Fruit fly (Drosophila melanogaster) whole organism, embryonic: Measurements from ENCODE around the gene stumps.

Source experiments
- Adf1 ChIP-seq: fragments of 200-800 bp; sonication (Bioruptor generic); IDR thresholded peaks from 2 replicates; pipeline ENCODE4 v1.3.6; 2022; ENCODE audit warnings: missing biosample characterization, missing genetic modification characterization
- Bteb2 ChIP-seq: fragments of 200-800 bp; sonication (Bioruptor generic); optimal IDR thresholded peaks from 2 replicates; lab custom pipeline; 2016; ENCODE audit warnings: missing biosample characterization, missing genetic modification characterization
- CG10321 ChIP-seq: fragments of 200-800 bp; sonication (Bioruptor generic); IDR thresholded peaks from 2 replicates; pipeline ENCODE4 v1.3.6; 2022; ENCODE audit warnings: missing biosample characterization, missing genetic modification characterization
- CG10431 ChIP-seq: fragments of 200-800 bp; sonication (Bioruptor generic); optimal IDR thresholded peaks from 3 replicates; lab custom pipeline; 2018; ENCODE audit warnings: missing biosample characterization, mild to moderate bottlenecking, missing genetic modification characterization
- CG11085 ChIP-seq: fragments of 200-800 bp; sonication (Bioruptor generic); IDR thresholded peaks from 2 replicates; pipeline ENCODE4 v1.3.6; 2022; ENCODE audit warnings: missing biosample characterization, missing genetic modification characterization
- CG12236 ChIP-seq: fragments of 200-800 bp; sonication (Bioruptor generic); optimal IDR thresholded peaks from 2 replicates; lab custom pipeline; 2016; ENCODE audit warnings: missing biosample characterization, missing genetic modification characterization
- CG12659 ChIP-seq: fragments of 200-800 bp; sonication (Bioruptor generic); optimal IDR thresholded peaks from 3 replicates; lab custom pipeline; 2017; ENCODE audit warnings: mild to moderate bottlenecking, missing biosample characterization, missing genetic modification reagents, missing genetic modification characterization
- CG13894 ChIP-seq: fragments of 200-800 bp; sonication (Bioruptor generic); optimal IDR thresholded peaks from 3 replicates; lab custom pipeline; 2018; ENCODE audit warnings: missing biosample characterization, mild to moderate bottlenecking, missing genetic modification characterization, moderate library complexity
- CG14014 ChIP-seq: fragments of 200-800 bp; sonication (Bioruptor generic); IDR thresholded peaks from 2 replicates; pipeline ENCODE4 v1.3.6; 2022; ENCODE audit warnings: missing biosample characterization, missing genetic modification characterization
- CG14965 ChIP-seq: fragments of 200-800 bp; sonication (Bioruptor generic); optimal IDR thresholded peaks from 2 replicates; lab custom pipeline; 2016; ENCODE audit warnings: missing biosample characterization, missing genetic modification characterization, borderline replicate concordance
- CG2120 ChIP-seq: fragments of 200-800 bp; sonication (Bioruptor generic); optimal IDR thresholded peaks from 3 replicates; lab custom pipeline; 2016; ENCODE audit warnings: missing biosample characterization, missing genetic modification characterization
- CG2202 ChIP-seq: fragments of 200-800 bp; sonication (Bioruptor generic); optimal IDR thresholded peaks from 2 replicates; lab custom pipeline; 2018; ENCODE audit warnings: missing biosample characterization, mild to moderate bottlenecking, missing genetic modification characterization
- CG2889 ChIP-seq: fragments of 200-800 bp; sonication (Bioruptor generic); IDR thresholded peaks from 3 replicates; pipeline ENCODE4 v1.3.6; 2022; ENCODE audit warnings: missing biosample characterization, missing genetic modification characterization
- CG34422 ChIP-seq: fragments of 200-800 bp; sonication (Bioruptor generic); IDR thresholded peaks from 3 replicates; pipeline ENCODE4 v1.3.6; 2022; ENCODE audit warnings: missing biosample characterization, missing genetic modification characterization
- CG6254 ChIP-seq: fragments of 200-800 bp; sonication (Bioruptor generic); optimal IDR thresholded peaks from 3 replicates; lab custom pipeline; 2017; ENCODE audit warnings: mild to moderate bottlenecking, missing biosample characterization, missing genetic modification reagents, missing genetic modification characterization
- CG6765 ChIP-seq: fragments of 200-800 bp; sonication (Bioruptor generic); optimal IDR thresholded peaks from 3 replicates; lab custom pipeline; 2017; ENCODE audit warnings: missing biosample characterization, mild to moderate bottlenecking, missing genetic modification characterization
- CG7357 ChIP-seq: fragments of 200-800 bp; sonication (Bioruptor generic); IDR thresholded peaks from 3 replicates; pipeline ENCODE4 v1.3.6; 2022; ENCODE audit warnings: missing biosample characterization, missing genetic modification characterization
- CG7556 ChIP-seq: fragments of 200-800 bp; sonication (Bioruptor generic); optimal IDR thresholded peaks from 2 replicates; lab custom pipeline; 2017; ENCODE audit warnings: missing biosample characterization, mild to moderate bottlenecking, missing genetic modification characterization
- CG7745 ChIP-seq: fragments of 200-800 bp; sonication (Bioruptor generic); optimal IDR thresholded peaks from 2 replicates; lab custom pipeline; 2018; ENCODE audit warnings: missing biosample characterization, mild to moderate bottlenecking, missing genetic modification characterization, moderate library complexity
- CG8281 ChIP-seq: fragments of 200-800 bp; sonication (Bioruptor generic); optimal IDR thresholded peaks from 2 replicates; lab custom pipeline; 2018; ENCODE audit warnings: missing biosample characterization, mild to moderate bottlenecking, missing genetic modification characterization, moderate library complexity
- CG8765 ChIP-seq: fragments of 200-800 bp; sonication (Bioruptor generic); IDR thresholded peaks from 2 replicates; pipeline ENCODE4 v1.3.6; 2022; ENCODE audit warnings: missing biosample characterization, missing genetic modification characterization
- CG9215 ChIP-seq: fragments of 200-800 bp; sonication (Bioruptor generic); IDR thresholded peaks from 2 replicates; pipeline ENCODE4 v1.3.6; 2022; ENCODE audit warnings: missing biosample characterization, missing genetic modification characterization
- CG9727 ChIP-seq: fragments of 200-800 bp; sonication (Bioruptor generic); optimal IDR thresholded peaks from 3 replicates; lab custom pipeline; 2017; ENCODE audit warnings: missing biosample characterization, mild to moderate bottlenecking, missing genetic modification characterization
- CTCF ChIP-seq: fragments of 200-800 bp; sonication (Bioruptor generic); optimal IDR thresholded peaks from 2 replicates; lab custom pipeline; 2017; ENCODE audit warnings: missing biosample characterization, mild to moderate bottlenecking, missing genetic modification characterization, moderate library complexity
- CkIIα-i1 ChIP-seq: fragments of 200-800 bp; sonication (Bioruptor generic); IDR thresholded peaks from 2 replicates; pipeline ENCODE4 v1.3.6; 2022; ENCODE audit warnings: missing biosample characterization, missing genetic modification characterization
- Dbx ChIP-seq: fragments of 200-800 bp; sonication (Bioruptor generic); IDR thresholded peaks from 3 replicates; pipeline ENCODE4 v1.3.6; 2022; ENCODE audit warnings: missing biosample characterization, missing genetic modification characterization
- Drgx ChIP-seq: fragments of 200-800 bp; sonication (Bioruptor generic); IDR thresholded peaks from 2 replicates; pipeline ENCODE4 v1.3.6; 2022; ENCODE audit warnings: missing biosample characterization, missing genetic modification characterization
- Ets97D ChIP-seq: fragments of 200-800 bp; sonication (Bioruptor generic); optimal IDR thresholded peaks from 3 replicates; lab custom pipeline; 2016; ENCODE audit warnings: missing biosample characterization, missing genetic modification characterization
- HLHmδ ChIP-seq: fragments of 200-800 bp; sonication (Bioruptor generic); optimal IDR thresholded peaks from 2 replicates; lab custom pipeline; 2018; ENCODE audit warnings: missing biosample characterization, mild to moderate bottlenecking, missing genetic modification characterization, moderate library complexity
- Hsf ChIP-seq: fragments of 200-800 bp; sonication (Bioruptor generic); optimal IDR thresholded peaks from 3 replicates; lab custom pipeline; 2016; ENCODE audit warnings: missing biosample characterization, missing genetic modification characterization
- Kr ChIP-seq: fragments of 200-800 bp; sonication (Bioruptor generic); optimal IDR thresholded peaks from 2 replicates; lab custom pipeline; 2017; ENCODE audit warnings: missing biosample characterization, mild to moderate bottlenecking, missing genetic modification characterization
- Lpt ChIP-seq: fragments of >200 bp; optimal IDR thresholded peaks from 2 replicates; lab custom pipeline; 2018; ENCODE audit warnings: missing biosample characterization, missing genetic modification characterization
- Mrtf ChIP-seq: fragments of 200-800 bp; sonication (Bioruptor generic); IDR thresholded peaks from 3 replicates; pipeline ENCODE4 v1.3.6; 2022; ENCODE audit warnings: missing biosample characterization, missing genetic modification characterization
- NC2α ChIP-seq: fragments of 200-800 bp; sonication (Bioruptor generic); optimal IDR thresholded peaks from 2 replicates; lab custom pipeline; 2016; ENCODE audit warnings: missing biosample characterization, missing genetic modification characterization
- Ptx1 ChIP-seq: fragments of 200-800 bp; sonication (Bioruptor generic); IDR thresholded peaks from 2 replicates; pipeline ENCODE4 v1.3.6; 2022; ENCODE audit warnings: missing biosample characterization, missing genetic modification characterization
- bbx ChIP-seq: fragments of 200-800 bp; sonication (Bioruptor generic); IDR thresholded peaks from 2 replicates; pipeline ENCODE4 v1.3.6; 2022; ENCODE audit warnings: missing biosample characterization, missing genetic modification characterization; ENCODE audit not compliant: partially characterized antibody
- cg ChIP-seq: fragments of 200-800 bp; sonication (Bioruptor generic); optimal IDR thresholded peaks from 3 replicates; lab custom pipeline; 2019; ENCODE audit warnings: missing biosample characterization, mild to moderate bottlenecking, missing genetic modification characterization, moderate library complexity
- da ChIP-seq: fragments of 200-800 bp; sonication (Bioruptor generic); optimal IDR thresholded peaks from 2 replicates; lab custom pipeline; 2016; ENCODE audit warnings: missing biosample characterization, missing genetic modification characterization
- dm ChIP-seq: fragments of 200-800 bp; sonication (Bioruptor generic); optimal IDR thresholded peaks from 3 replicates; lab custom pipeline; 2016; ENCODE audit warnings: missing biosample characterization, missing genetic modification characterization
- dmrt99B ChIP-seq: fragments of 200-800 bp; sonication (Bioruptor generic); optimal IDR thresholded peaks from 2 replicates; lab custom pipeline; 2018; ENCODE audit warnings: missing biosample characterization, mild to moderate bottlenecking, missing genetic modification characterization, moderate library complexity
- en ChIP-seq: fragments of 200-800 bp; sonication (Bioruptor generic); optimal IDR thresholded peaks from 2 replicates; lab custom pipeline; 2016; ENCODE audit warnings: missing biosample characterization, missing genetic modification characterization
- fu2 ChIP-seq: fragments of 200-800 bp; sonication (Bioruptor generic); optimal IDR thresholded peaks from 2 replicates; lab custom pipeline; 2016; ENCODE audit warnings: missing biosample characterization, missing genetic modification characterization
- mirr ChIP-seq: fragments of 200-800 bp; sonication (Bioruptor generic); optimal IDR thresholded peaks from 3 replicates; lab custom pipeline; 2018; ENCODE audit warnings: missing biosample characterization, mild to moderate bottlenecking, missing genetic modification characterization
- mld ChIP-seq: fragments of 200-800 bp; sonication (Bioruptor generic); IDR thresholded peaks from 3 replicates; pipeline ENCODE4 v1.3.6; 2022; ENCODE audit warnings: missing biosample characterization, missing genetic modification characterization; ENCODE audit not compliant: partially characterized antibody
- pnt ChIP-seq: fragments of 200-800 bp; sonication (Bioruptor generic); optimal IDR thresholded peaks from 3 replicates; lab custom pipeline; 2016; ENCODE audit warnings: missing biosample characterization, missing genetic modification characterization
- sim ChIP-seq: fragments of 200-800 bp; sonication (Bioruptor generic); IDR thresholded peaks from 2 replicates; pipeline ENCODE4 v1.3.6; 2022; ENCODE audit warnings: missing biosample characterization, missing genetic modification characterization
- so ChIP-seq: fragments of 200-800 bp; sonication (Bioruptor generic); IDR thresholded peaks from 3 replicates; pipeline ENCODE4 v1.3.6; 2022; ENCODE audit warnings: missing biosample characterization, missing genetic modification characterization
- ssp ChIP-seq: fragments of 200-800 bp; sonication (Bioruptor generic); IDR thresholded peaks from 2 replicates; pipeline ENCODE4 v1.3.6; 2022; ENCODE audit warnings: missing biosample characterization, missing genetic modification characterization
- tin ChIP-seq: fragments of 200-800 bp; sonication (Bioruptor generic); optimal IDR thresholded peaks from 3 replicates; lab custom pipeline; 2016; ENCODE audit warnings: missing biosample characterization, missing genetic modification characterization
- wek ChIP-seq: fragments of 200-800 bp; sonication (Bioruptor generic); optimal IDR thresholded peaks from 3 replicates; lab custom pipeline; 2018; ENCODE audit warnings: missing biosample characterization, mild to moderate bottlenecking, missing genetic modification characterization, moderate library complexity
- z ChIP-seq: fragments of 200-800 bp; sonication (Bioruptor generic); IDR thresholded peaks from 3 replicates; pipeline ENCODE4 v1.3.6; 2022; ENCODE audit warnings: missing biosample characterization, missing genetic modification characterization

stumps gene

DNA sequence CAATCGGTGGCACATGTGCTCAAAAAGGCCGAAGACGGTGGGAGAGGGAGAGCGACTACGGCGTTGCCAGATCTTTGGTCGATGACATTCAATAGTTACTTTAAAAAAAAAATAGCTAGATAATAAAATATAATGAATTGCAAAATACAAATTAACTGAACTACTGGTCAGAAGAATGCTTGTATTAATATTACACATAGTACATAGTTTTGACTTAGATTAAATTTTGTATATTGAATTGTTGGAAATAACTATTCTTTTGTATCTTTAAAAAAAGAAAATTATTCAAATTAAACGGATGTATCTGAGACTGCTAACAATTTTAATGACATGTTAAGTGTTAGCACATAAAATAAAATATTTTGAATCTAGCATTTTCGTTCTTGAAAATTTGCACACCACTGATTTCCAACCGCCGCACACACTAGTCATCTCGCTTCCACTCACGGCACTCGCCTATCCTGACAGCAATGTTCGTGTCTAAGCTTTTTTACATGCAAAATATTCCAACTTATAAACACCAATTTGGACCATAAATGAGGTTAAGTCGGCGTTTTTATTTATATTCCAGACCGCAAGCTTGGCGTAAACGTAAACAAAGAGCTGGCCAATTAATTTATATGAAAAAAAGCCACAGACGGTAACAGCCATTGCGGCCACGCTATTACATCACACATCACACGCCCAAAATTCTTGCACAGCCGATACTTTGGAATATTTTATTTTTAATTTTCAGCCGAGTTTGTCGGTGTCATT lies 1.9 kb upstream of the stumps start (continued):
- peak; percentile 80 for TF ChIP-seq CG12659
- no peak for TF ChIP-seq CG7745 (tag; lab: Kevin White, UChicago)
- TF ChIP-seq cg = no peak
- TF ChIP-seq CG6254 = peak; percentile 30
- TF ChIP-seq Adf1 = 0 out of 2 replicates have a peak, but pooled peaks have one; percentile 7
- TF ChIP-seq mld (GFP tag; lab: Robert Waterston, UW) = no peak
- peak; percentile 81 for TF ChIP-seq Hsf (GFP tag; lab: Kevin White, UChicago)
- no peak for TF ChIP-seq Ets97D (GFP tag; lab: Kevin White, UChicago)
- no peak; the same call in 1 of the 2 replicates for TF ChIP-seq CG8765 (GFP tag; lab: Robert Waterston, UW)
- TF ChIP-seq wek (GFP tag; lab: Kevin White, UChicago) = no peak
- no peak for TF ChIP-seq CkIIα-i1 (GFP tag; lab: Robert Waterston, UW)
- peak; percentile 87 for TF ChIP-seq CG7556 (GFP tag; lab: Kevin White, UChicago)
- peak; percentile 68 for TF ChIP-seq pnt
- TF ChIP-seq CG10431 (GFP tag; lab: Kevin White, UChicago) = no peak
- TF ChIP-seq CG7357 (GFP tag; lab: Robert Waterston, UW) = peak; percentile 56; the same call in 2 of the 3 replicates
- peak; percentile 82 for TF ChIP-seq CG2120 (GFP tag; lab: Kevin White, UChicago)
- TF ChIP-seq CG14014 (GFP tag; lab: Robert Waterston, UW) = peak; percentile 56
- TF ChIP-seq mirr = no peak
- peak; percentile 63 for TF ChIP-seq CG6765 (GFP tag; lab: Kevin White, UChicago)
- TF ChIP-seq bbx (GFP tag; lab: Robert Waterston, UW) = no peak
- TF ChIP-seq Dbx (GFP tag; lab: Robert Waterston, UW) = peak; percentile 78; the same call in 2 of the 3 replicates
- TF ChIP-seq CG11085 (GFP tag; lab: Robert Waterston, UW) = peak; percentile 43; the same call in 1 of the 2 replicates
- TF ChIP-seq CG10321 (GFP tag; lab: Robert Waterston, UW) = peak; percentile 92
- peak; percentile 39 for TF ChIP-seq CG8281 (tag; lab: Kevin White, UChicago)
- peak; percentile 54; the same call in 1 of the 3 replicates for TF ChIP-seq Mrtf (GFP tag; lab: Robert Waterston, UW)
- TF ChIP-seq CG13894 (tag; lab: Kevin White, UChicago) = peak; percentile 54
- TF ChIP-seq Ptx1 = peak; percentile 82
- TF ChIP-seq z (GFP tag; lab: Robert Waterston, UW) = no peak
- peak; percentile 53 for TF ChIP-seq ssp (GFP tag; lab: Robert Waterston, UW)
- TF ChIP-seq CG9727 (GFP tag; lab: Kevin White, UChicago) = peak; percentile 86
- TF ChIP-seq CG2202 (tag; lab: Kevin White, UChicago) = peak; percentile 20
- TF ChIP-seq CTCF (GFP tag; lab: Kevin White, UChicago) = no peak
- peak; percentile 38 for TF ChIP-seq Drgx (GFP tag; lab: Robert Waterston, UW)
- no peak for TF ChIP-seq Lpt (GFP tag; lab: Kevin White, UChicago)
- 0 out of 3 replicates have a peak, but pooled peaks have one; percentile 48 for TF ChIP-seq so (GFP tag; lab: Robert Waterston, UW)
- TF ChIP-seq dm = peak; percentile 32
- peak; percentile 66 for TF ChIP-seq tin (GFP tag; lab: Kevin White, UChicago)
- no peak for TF ChIP-seq CG12236 (GFP tag; lab: Kevin White, UChicago)
- TF ChIP-seq CG9215 (GFP tag; lab: Robert Waterston, UW) = peak; percentile 52; the same call in 1 of the 2 replicates
- TF ChIP-seq CG14965 (GFP tag; lab: Kevin White, UChicago) = no peak
- TF ChIP-seq en (GFP tag; lab: Kevin White, UChicago) = no peak
- TF ChIP-seq fu2 = peak; percentile 30
- peak; percentile 64 for TF ChIP-seq Bteb2 (GFP tag; lab: Kevin White, UChicago)
- peak; percentile 8 for TF ChIP-seq da (GFP tag; lab: Kevin White, UChicago)
- TF ChIP-seq HLHmδ (GFP tag; lab: Kevin White, UChicago) = no peak
- no peak for TF ChIP-seq sim (GFP tag; lab: Robert Waterston, UW)
- TF ChIP-seq CG34422 (GFP tag; lab: Robert Waterston, UW) = no peak
- no peak for TF ChIP-seq CG2889
- TF ChIP-seq Kr (GFP tag; lab: Kevin White, UChicago) = no peak
- TF ChIP-seq NC2α (GFP tag; lab: Kevin White, UChicago) = no peak
- peak; percentile 78 for TF ChIP-seq dmrt99B
